Worm (Caenorhabditis elegans) whole organism, L4 larva: ENCODE results near the gene col-158.
A peak's percentile ranks its signal among the peaks of the same experiment; 100 is the strongest.

Source experiments
- D1046.2 ChIP-seq: fragments of 200-800 bp; sonication (Bioruptor generic); IDR thresholded peaks from 2 replicates; pipeline ENCODE4 v1.3.6; 2022; ENCODE audit warnings: missing genetic modification characterization, missing compliant biosample characterization
- F37D6.2 ChIP-seq: sonication (generic microtip); optimal IDR thresholded peaks from 2 replicates; lab custom pipeline; 2016; ENCODE audit warnings: mild to moderate bottlenecking, missing genetic modification characterization, missing compliant biosample characterization
- F49E8.2 ChIP-seq: sonication (generic microtip); optimal IDR thresholded peaks from 2 replicates; lab custom pipeline; 2016; ENCODE audit warnings: missing compliant biosample characterization, mild to moderate bottlenecking, missing genetic modification characterization, borderline replicate concordance
- R02D3.7 ChIP-seq: fragments of 150-350 bp; sonication (generic microtip); optimal IDR thresholded peaks from 3 replicates; lab custom pipeline; 2014; ENCODE audit warnings: missing biosample characterization, missing genetic modification characterization
- Y48G9A.11 ChIP-seq: fragments of 200-800 bp; sonication (Bioruptor generic); IDR thresholded peaks from 2 replicates; pipeline ENCODE4 v1.3.6; 2022; ENCODE audit warnings: missing genetic modification reagents, missing genetic modification characterization, missing compliant biosample characterization
- aha-1 ChIP-seq: fragments of 150-350 bp; peaks from one replicate; lab custom pipeline; 2014; ENCODE audit warnings: missing biosample characterization, missing genetic modification characterization
- aly-2 ChIP-seq: sonication (generic microtip); optimal IDR thresholded peaks from 2 replicates; lab custom pipeline; 2018; ENCODE audit warnings: missing biosample characterization, missing genetic modification characterization
- ceh-28 ChIP-seq: fragments of 150-350 bp; optimal IDR thresholded peaks from 2 replicates; lab custom pipeline; 2014; ENCODE audit warnings: missing biosample characterization, missing genetic modification reagents, missing genetic modification characterization
- ceh-82 ChIP-seq: sonication (generic microtip); optimal IDR thresholded peaks from 2 replicates; lab custom pipeline; 2017; ENCODE audit warnings: missing biosample characterization, missing genetic modification characterization
- ces-1 ChIP-seq: fragments of 150-350 bp; sonication (generic microtip); optimal IDR thresholded peaks from 4 replicates; lab custom pipeline; 2014; ENCODE audit warnings: missing biosample characterization, missing genetic modification reagents, missing genetic modification characterization
- ctbp-1 ChIP-seq: fragments of 200-800 bp; sonication (Bioruptor generic); IDR thresholded peaks from 2 replicates; pipeline ENCODE4 v1.3.6; 2022; ENCODE audit warnings: missing genetic modification reagents, missing genetic modification characterization, missing compliant biosample characterization
- daf-16 ChIP-seq, 3 experiments: sonication (generic microtip); optimal IDR thresholded peaks; 2 replicates each; lab custom pipeline; 2016 to 2017; ENCODE audit warnings: missing genetic modification characterization in 3 of 3, missing genetic modification reagents in 3 of 3, mild to moderate bottlenecking in 2 of 3, missing compliant biosample characterization in 2 of 3, missing biosample characterization in 1 of 3, moderate library complexity in 1 of 3
- dmd-9 ChIP-seq: fragments of 200-800 bp; sonication (Bioruptor generic); IDR thresholded peaks from 2 replicates; pipeline ENCODE4 v1.3.6; 2022; ENCODE audit warnings: missing genetic modification reagents, missing genetic modification characterization, missing compliant biosample characterization
- dve-1 ChIP-seq: sonication (generic microtip); optimal IDR thresholded peaks from 2 replicates; lab custom pipeline; 2017; ENCODE audit warnings: antibody characterized with exemption, mild to moderate bottlenecking, missing genetic modification characterization, missing compliant biosample characterization; ENCODE audit not compliant: insufficient read depth
- egl-27 ChIP-seq: sonication (generic microtip); optimal IDR thresholded peaks from 3 replicates; lab custom pipeline; 2017; ENCODE audit warnings: missing biosample characterization, missing genetic modification reagents, missing genetic modification characterization
- hlh-11 ChIP-seq: fragments of 200-800 bp; sonication (Bioruptor generic); optimal IDR thresholded peaks from 2 replicates; lab custom pipeline; 2018; ENCODE audit warnings: mild to moderate bottlenecking, missing genetic modification characterization, missing compliant biosample characterization
- hmg-1.1 ChIP-seq: fragments of 200-800 bp; sonication (Bioruptor generic); IDR thresholded peaks from 2 replicates; pipeline ENCODE4 v1.3.6; 2022; ENCODE audit warnings: missing genetic modification reagents, missing genetic modification characterization, missing compliant biosample characterization
- lin-13 ChIP-seq: fragments of 150-350 bp; optimal IDR thresholded peaks from 2 replicates; lab custom pipeline; 2014; ENCODE audit warnings: missing biosample characterization, missing genetic modification reagents, missing genetic modification characterization
- lin-15B ChIP-seq: fragments of 150-350 bp; sonication (generic microtip); optimal IDR thresholded peaks from 3 replicates; lab custom pipeline; 2014; ENCODE audit warnings: missing biosample characterization, missing genetic modification characterization
- lsy-2 ChIP-seq, 2 experiments: fragments of 150-350 bp in 1 of 2; sonication (generic microtip) in 1 of 2; optimal IDR thresholded peaks; 2 replicates each; lab custom pipeline; 2014 to 2017; ENCODE audit warnings: missing biosample characterization in 2 of 2, missing genetic modification characterization in 2 of 2
- mdl-1 ChIP-seq, 2 experiments: fragments of 150-350 bp in 1 of 2; sonication (generic microtip) in 1 of 2; optimal IDR thresholded peaks; 2 replicates each; lab custom pipeline; 2014 to 2017; ENCODE audit warnings: missing biosample characterization in 2 of 2, missing genetic modification characterization in 2 of 2
- nhr-10 ChIP-seq: fragments of 150-350 bp; optimal IDR thresholded peaks from 2 replicates; lab custom pipeline; 2014; ENCODE audit warnings: missing biosample characterization, missing genetic modification characterization
- nhr-11 ChIP-seq: fragments of 150-350 bp; optimal IDR thresholded peaks from 2 replicates; lab custom pipeline; 2014; ENCODE audit warnings: missing biosample characterization, missing genetic modification characterization
- nhr-111 ChIP-seq: fragments of 200-800 bp; sonication (Bioruptor generic); optimal IDR thresholded peaks from 2 replicates; lab custom pipeline; 2018; ENCODE audit warnings: mild to moderate bottlenecking, missing genetic modification characterization, missing compliant biosample characterization
- nhr-41 ChIP-seq: fragments of 200-800 bp; sonication (Bioruptor generic); IDR thresholded peaks from 2 replicates; pipeline ENCODE4 v1.3.6; 2022; ENCODE audit warnings: missing genetic modification reagents, missing genetic modification characterization, missing compliant biosample characterization
- nhr-76 ChIP-seq: fragments of 150-350 bp; optimal IDR thresholded peaks from 2 replicates; lab custom pipeline; 2014; ENCODE audit warnings: missing biosample characterization, missing genetic modification characterization
- php-3 ChIP-seq: fragments of 200-800 bp; sonication (Bioruptor generic); IDR thresholded peaks from 2 replicates; pipeline ENCODE4 v1.3.6; 2022; ENCODE audit warnings: missing genetic modification reagents, missing genetic modification characterization, missing compliant biosample characterization
- rbr-2 ChIP-seq: sonication (generic microtip); optimal IDR thresholded peaks from 2 replicates; lab custom pipeline; 2016; ENCODE audit warnings: missing genotype, missing genetic modification characterization, missing compliant biosample characterization
- set-16 ChIP-seq: fragments of 200-800 bp; sonication (Bioruptor generic); IDR thresholded peaks from 2 replicates; pipeline ENCODE4 v1.3.6; 2022; ENCODE audit warnings: missing genetic modification reagents, missing genetic modification characterization, missing compliant biosample characterization
- snpc-4 ChIP-seq: fragments of 150-350 bp; optimal IDR thresholded peaks from 2 replicates; lab custom pipeline; 2014; ENCODE audit warnings: missing biosample characterization, missing genetic modification characterization
- spr-1 ChIP-seq: sonication (generic microtip); optimal IDR thresholded peaks from 2 replicates; lab custom pipeline; 2016; ENCODE audit warnings: mild to moderate bottlenecking, missing genetic modification characterization, missing compliant biosample characterization
- spr-3 ChIP-seq: fragments of 200-800 bp; sonication (Bioruptor generic); optimal IDR thresholded peaks from 2 replicates; lab custom pipeline; 2018; ENCODE audit warnings: mild to moderate bottlenecking, missing genetic modification characterization, missing compliant biosample characterization
- tag-97 ChIP-seq: fragments of 200-800 bp; sonication (Bioruptor generic); IDR thresholded peaks from 2 replicates; pipeline ENCODE4 v1.3.6; 2022; ENCODE audit warnings: missing genetic modification characterization, missing compliant biosample characterization
- tra-1 ChIP-seq: fragments of 200-800 bp; sonication (Bioruptor generic); IDR thresholded peaks from 2 replicates; pipeline ENCODE4 v1.3.6; 2022; ENCODE audit warnings: missing genetic modification reagents, missing genetic modification characterization, missing compliant biosample characterization
- unc-130 ChIP-seq: sonication (generic microtip); optimal IDR thresholded peaks from 2 replicates; lab custom pipeline; 2016; ENCODE audit warnings: missing genetic modification reagents, missing genetic modification characterization, missing compliant biosample characterization
- unc-62 ChIP-seq, 3 experiments: fragments of 150-350 bp in 1 of 3; sonication (generic microtip); optimal IDR thresholded peaks in 2 of 3; peaks in 1 of 3; 1 replicate in 1 of 3; 2 replicates in 2 of 3; lab custom pipeline; 2014 to 2017; ENCODE audit warnings: missing biosample characterization in 3 of 3, missing genetic modification characterization in 3 of 3, missing genetic modification reagents in 3 of 3, missing genotype in 1 of 3
- ztf-7 ChIP-seq: fragments of 150-350 bp; optimal IDR thresholded peaks from 2 replicates; lab custom pipeline; 2014; ENCODE audit warnings: missing biosample characterization, missing genetic modification characterization

The col-158 gene

DNA sequence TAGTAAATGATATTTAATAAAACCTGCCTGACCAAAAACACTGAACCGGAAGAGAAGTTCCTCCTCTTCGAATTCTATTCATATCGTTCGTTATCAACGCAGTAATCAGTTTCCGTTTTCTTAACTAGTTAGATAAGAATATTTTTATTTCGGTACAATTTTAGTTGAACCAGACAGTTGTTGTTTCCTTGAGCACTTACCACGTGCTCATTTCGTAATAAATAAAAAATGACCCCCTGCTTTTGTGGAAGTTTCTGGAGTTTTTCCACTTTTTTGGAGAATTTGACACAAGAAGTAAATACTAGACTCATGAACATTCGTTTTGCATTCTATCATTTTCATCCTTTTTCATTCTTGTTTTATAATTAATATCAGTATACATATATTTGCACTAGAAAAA is 24.3 kb downstream of the col-158 start:
- no peak for TF ChIP-seq D1046.2 (GFP tag; lab: Robert Waterston, UW)
- TF ChIP-seq egl-27 (tag; lab: Kevin White, UChicago), result no peak
- TF ChIP-seq ceh-82, result no peak
- TF ChIP-seq R02D3.7 (tag; lab: Kevin White, UChicago), result no peak
- TF ChIP-seq ztf-7 (tag; lab: Kevin White, UChicago), result no peak
- TF ChIP-seq mdl-1 (tag; optimal IDR thresholded peaks at IDR 0.05; lab: Kevin White, UChicago), result peak in 1 of 2 experiments; percentile 8
- no peak for TF ChIP-seq hmg-1.1 (GFP tag; lab: Robert Waterston, UW)
- no peak for TF ChIP-seq daf-16 (GFP tag; optimal IDR thresholded peaks at IDR 0.05; lab: Kevin White, UChicago)
- peak; percentile 52 for TF ChIP-seq daf-16 (tag; optimal IDR thresholded peaks at IDR 0.05; lab: Kevin White, UChicago)
- no peak for TF ChIP-seq aly-2 (tag; lab: Kevin White, UChicago)
- TF ChIP-seq dve-1, result peak; percentile 10
- TF ChIP-seq ctbp-1, result no peak

DNA sequence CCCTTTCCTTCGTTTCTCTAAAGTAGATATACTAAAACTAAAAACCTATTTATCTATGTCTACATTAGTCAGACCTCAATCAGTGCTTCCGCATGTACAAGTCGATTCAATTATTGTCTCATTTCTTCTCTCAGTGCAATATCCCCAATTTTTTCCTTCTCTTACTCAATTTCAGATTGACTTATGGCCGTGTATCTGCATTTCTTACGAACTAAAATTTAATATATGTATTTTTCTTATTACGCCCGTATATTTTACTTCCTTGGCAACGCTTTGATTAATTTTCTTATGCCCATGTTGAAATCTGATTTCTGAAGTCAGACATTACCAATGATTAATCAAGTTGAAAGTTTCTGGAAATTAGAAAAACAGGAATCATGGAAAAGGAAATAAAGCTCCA is 25.5 kb downstream of the col-158 start:
- TF ChIP-seq tag-97 (GFP tag; lab: Robert Waterston, UW), result no peak
- TF ChIP-seq ceh-28, result no peak
- TF ChIP-seq snpc-4 (tag; lab: Kevin White, UChicago), result no peak
- peak; percentile 60 for TF ChIP-seq ces-1 (GFP tag; lab: Kevin White, UChicago)
- no peak for TF ChIP-seq nhr-76 (tag; lab: Kevin White, UChicago)
- no peak for TF ChIP-seq set-16 (GFP tag; lab: Robert Waterston, UW)
- TF ChIP-seq lin-13 (GFP tag; lab: Kevin White, UChicago), result no peak
- TF ChIP-seq nhr-11, result peak; percentile 42
- TF ChIP-seq R02D3.7 (tag; lab: Kevin White, UChicago), result no peak
- no peak for TF ChIP-seq lin-15B (tag; lab: Kevin White, UChicago)
- no peak for TF ChIP-seq nhr-41 (GFP tag; lab: Robert Waterston, UW)
- peak; percentile 8 for TF ChIP-seq rbr-2 (tag; lab: Kevin White, UChicago)
- TF ChIP-seq F37D6.2 (tag; lab: Kevin White, UChicago), result peak; percentile 12
- TF ChIP-seq aly-2 (tag; lab: Kevin White, UChicago), result no peak
- TF ChIP-seq unc-62 (GFP tag; optimal IDR thresholded peaks at IDR 0.05 in 1 of 2; lab: Kevin White, UChicago), result peak in 1 of 2 experiments; percentile 43
- TF ChIP-seq unc-62 (tag; optimal IDR thresholded peaks at IDR 0.05; lab: Kevin White, UChicago), result no peak
- TF ChIP-seq Y48G9A.11 (GFP tag; lab: Robert Waterston, UW), result no peak
- no peak for TF ChIP-seq unc-130 (GFP tag; lab: Kevin White, UChicago)
- peak in 1 of 2 experiments; percentile 14 for TF ChIP-seq lsy-2 (tag; optimal IDR thresholded peaks at IDR 0.05; lab: Kevin White, UChicago)
- no peak for TF ChIP-seq nhr-10 (tag; lab: Kevin White, UChicago)

DNA sequence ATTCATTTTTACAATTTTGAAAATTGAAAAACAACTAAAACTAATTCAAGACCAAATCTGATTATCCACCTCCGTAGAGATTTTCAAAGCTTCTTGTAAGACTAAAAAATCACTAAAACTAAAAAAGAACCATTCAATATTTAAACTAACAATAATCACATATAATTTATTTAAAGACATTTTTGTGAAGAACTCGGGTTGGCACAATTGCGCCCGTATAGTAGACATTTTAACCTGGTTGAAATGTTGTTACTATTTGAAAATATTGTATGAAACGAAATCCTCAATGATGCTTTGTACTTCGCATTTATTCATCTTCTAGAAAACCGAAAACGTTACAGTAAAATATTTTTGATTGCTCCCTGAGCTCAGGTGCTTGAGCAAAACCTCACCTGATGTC is 26.6 kb downstream of the col-158 start:
- TF ChIP-seq F49E8.2 (tag; lab: Kevin White, UChicago) (no peak), dmd-9 (no peak), ceh-82 (no peak), php-3 (no peak), ceh-28 (no peak), aha-1 (tag; lab: Kevin White, UChicago) (peak; percentile 75), spr-3 (no peak), hlh-11 (tag; lab: Kevin White, UChicago) (no peak), spr-1 (tag; lab: Kevin White, UChicago) (no peak), nhr-111 (GFP tag; lab: Kevin White, UChicago) (no peak), tra-1 (GFP tag; lab: Robert Waterston, UW) (no peak), unc-62 (GFP tag; optimal IDR thresholded peaks at IDR 0.05 in 1 of 2; lab: Kevin White, UChicago) (peak in 1 of 2 experiments; percentile 74), unc-62 (tag; optimal IDR thresholded peaks at IDR 0.05; lab: Kevin White, UChicago) (no peak)
